Worm (Caenorhabditis elegans) whole organism, L3 larva: ENCODE results near the gene gldi-3.

Experiments used
- ceh-82 ChIP-seq: fragments of 150-350 bp; optimal IDR thresholded peaks from 2 replicates; lab custom pipeline; 2014; ENCODE audit warnings: missing biosample characterization, missing genetic modification characterization
- ceh-9 ChIP-seq: sonication (generic microtip); optimal IDR thresholded peaks from 2 replicates; lab custom pipeline; 2018; ENCODE audit warnings: missing biosample characterization, missing genetic modification characterization
- jun-1 ChIP-seq: fragments of 150-350 bp; optimal IDR thresholded peaks from 2 replicates; lab custom pipeline; 2014; ENCODE audit warnings: missing biosample characterization, missing genetic modification reagents, missing genetic modification characterization
- unc-62 ChIP-seq: fragments of 150-350 bp; sonication (generic microtip); optimal IDR thresholded peaks from 4 replicates; lab custom pipeline; 2014; ENCODE audit warnings: missing biosample characterization, missing genetic modification reagents, missing genetic modification characterization
- zag-1 ChIP-seq: fragments of 150-350 bp; optimal IDR thresholded peaks from 2 replicates; lab custom pipeline; 2014; ENCODE audit warnings: missing biosample characterization, missing genetic modification characterization

DNA sequence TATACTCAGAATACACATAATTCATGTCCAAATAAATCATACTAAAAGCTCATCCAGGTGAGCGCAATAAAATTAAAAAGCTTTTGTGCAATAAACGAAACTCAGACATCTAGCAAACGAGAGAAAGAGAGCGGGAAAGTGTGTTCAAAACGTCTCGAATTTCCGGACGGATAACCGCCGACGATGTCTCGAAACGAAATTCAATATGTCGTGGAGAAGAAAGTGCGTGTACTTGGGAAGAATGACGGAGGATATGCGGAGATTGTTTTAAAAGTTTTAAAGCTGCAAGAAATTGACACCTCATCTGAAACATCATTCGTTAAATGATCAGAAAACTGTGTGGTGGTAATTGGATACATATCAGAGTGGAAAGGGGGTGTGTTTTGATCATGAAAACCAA, 34.8 kb upstream of the gldi-3 start:
- TF ChIP-seq ceh-82 (tag; lab: Kevin White, UChicago) (no peak), jun-1 (tag; lab: Kevin White, UChicago) (no peak), zag-1 (tag; lab: Kevin White, UChicago) (no peak), unc-62 (GFP tag; lab: Kevin White, UChicago) (no peak), ceh-9 (tag; lab: Kevin White, UChicago) (no peak)
